Worm (Caenorhabditis elegans): ENCODE data around the gene T09A12.8.

Gene T09A12.8

DNA sequence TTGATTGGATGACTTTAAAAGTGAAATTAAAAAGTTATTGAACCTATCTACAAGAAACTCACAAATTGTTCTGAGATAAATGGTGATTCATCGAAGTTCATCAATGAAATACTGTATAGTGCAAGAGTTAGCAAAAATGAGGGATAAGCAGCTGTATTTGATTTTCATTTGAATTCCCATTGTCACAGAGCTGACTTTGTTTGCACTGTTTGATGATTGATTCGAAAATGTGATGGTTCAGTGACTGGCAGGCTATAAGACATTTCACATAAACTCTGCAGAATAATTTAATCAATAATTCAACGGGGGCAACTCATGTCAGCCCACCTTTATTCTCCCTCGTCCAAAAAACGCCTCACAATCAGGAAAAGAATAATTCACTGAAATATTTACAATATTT lies at the start of gene T09A12.8:
TSS of gene T09A12.8 (minus strand) at position 101 of the 400 bp plus-strand sequence.
- TF ChIP-seq nhr-43 (tag; optimal IDR thresholded peaks at IDR 0.05; ENCODE audit: poor library complexity, severe bottlenecking): no peak
- no peak for TF ChIP-seq ceh-9 (tag; optimal IDR thresholded peaks at IDR 0.05)
- no peak for TF ChIP-seq mml-1 (tag; optimal IDR thresholded peaks at IDR 0.05)
- no peak for TF ChIP-seq nhr-67 (tag; optimal IDR thresholded peaks at IDR 0.05)
- no peak for TF ChIP-seq ztf-4 (tag; optimal IDR thresholded peaks at IDR 0.05)
- no peak for TF ChIP-seq hmg-11 (tag; optimal IDR thresholded peaks at IDR 0.05)
- no peak for TF ChIP-seq ZK546.5 (tag; optimal IDR thresholded peaks at IDR 0.05)
- TF ChIP-seq tbx-2 (tag; optimal IDR thresholded peaks at IDR 0.05): no peak
- TF ChIP-seq egl-5 (tag; optimal IDR thresholded peaks at IDR 0.05): no peak
- no peak for TF ChIP-seq elt-2 (tag; optimal IDR thresholded peaks at IDR 0.05)
- TF ChIP-seq nhr-237 (tag; optimal IDR thresholded peaks at IDR 0.05): no peak
- no peak for TF ChIP-seq ama-1 (optimal IDR thresholded peaks at IDR 0.05)
- TF ChIP-seq ceh-28 (tag; optimal IDR thresholded peaks at IDR 0.05): no peak
- TF ChIP-seq pha-4 (tag; optimal IDR thresholded peaks at IDR 0.05): no peak
- no peak for TF ChIP-seq unc-62 (GFP tag; optimal IDR thresholded peaks at IDR 0.05)
- TF ChIP-seq fkh-10 (GFP tag; optimal IDR thresholded peaks at IDR 0.05): no peak
- no peak for TF ChIP-seq nhr-25 (tag; optimal IDR thresholded peaks at IDR 0.05)
- TF ChIP-seq sea-2 (GFP tag; optimal IDR thresholded peaks at IDR 0.05): no peak

DNA sequence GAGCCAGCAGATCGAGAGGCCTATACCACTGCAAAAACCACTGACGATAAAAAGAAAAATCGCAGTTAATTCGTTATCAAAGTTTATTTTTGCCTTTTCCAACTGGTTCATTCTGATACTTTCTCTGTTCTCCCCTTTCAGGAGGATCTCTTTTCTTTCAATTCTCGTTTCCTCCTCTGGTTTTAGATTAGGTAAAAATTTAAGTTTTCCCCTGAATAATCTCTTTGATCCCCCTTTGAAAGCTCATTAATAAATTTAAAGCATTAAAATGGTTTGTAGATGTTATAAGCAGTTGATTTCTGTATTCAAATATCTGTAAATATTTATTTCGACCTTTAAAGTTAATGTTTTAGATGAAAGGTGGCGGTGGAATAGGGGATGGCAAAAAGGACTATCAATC lies 47.7 kb upstream of the T09A12.8 start, which contains the start of gene K07H8.2:
TSS of gene K07H8.2 (plus strand) at position 301 of the 400 bp plus-strand sequence.
- TF ChIP-seq ztf-11 (tag; optimal IDR thresholded peaks at IDR 0.05): no peak
- no peak for TF ChIP-seq ceh-9 (tag; optimal IDR thresholded peaks at IDR 0.05)
- no peak for TF ChIP-seq nhr-25 (tag; optimal IDR thresholded peaks at IDR 0.05)
- TF ChIP-seq hmg-11 (tag; optimal IDR thresholded peaks at IDR 0.05): no peak
- TF ChIP-seq ceh-82 (tag; optimal IDR thresholded peaks at IDR 0.05): no peak

DNA sequence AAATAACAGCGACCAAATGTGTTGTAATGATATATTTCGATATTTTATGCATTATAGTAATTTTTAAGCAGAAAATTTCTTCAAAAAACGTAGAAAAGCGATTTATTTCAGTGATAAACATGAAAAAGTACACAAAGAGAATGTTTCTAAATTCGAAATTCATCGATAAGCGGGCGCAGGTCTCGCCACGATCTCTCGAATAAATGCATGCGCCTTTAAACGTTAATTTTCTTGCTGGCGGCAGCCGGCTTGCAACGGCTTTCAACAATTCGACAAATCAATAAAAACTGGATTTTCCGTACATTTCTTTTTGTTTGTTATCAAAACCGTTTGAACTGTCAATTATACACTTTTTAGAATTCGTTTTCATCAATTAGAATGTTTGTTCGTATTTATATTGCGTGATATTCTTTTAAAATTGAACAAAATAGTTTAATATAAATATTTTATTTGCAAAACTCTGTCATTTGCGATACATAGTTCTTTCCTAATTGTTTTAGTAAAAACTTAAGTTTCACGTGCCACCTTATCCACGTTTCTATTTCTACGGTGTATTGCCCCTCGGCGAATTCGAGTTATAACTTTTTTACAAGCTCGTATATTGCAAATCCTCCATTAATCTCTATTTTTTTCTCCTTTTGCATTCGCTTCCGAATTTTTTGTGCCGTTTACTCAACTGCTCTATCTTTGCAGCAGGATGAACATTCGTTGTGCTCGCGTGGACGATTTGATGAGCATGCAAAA lies 46.3 kb upstream of the T09A12.8 start, which contains the start of gene daf-31:
TSS of gene daf-31 (plus strand) at position 694 of the 744 bp plus-strand sequence.
- TF ChIP-seq ceh-28 (tag; optimal IDR thresholded peaks at IDR 0.05) (peak; percentile 32), hmg-11 (tag; optimal IDR thresholded peaks at IDR 0.05) (peak; percentile 62), egl-27 (tag; optimal IDR thresholded peaks at IDR 0.05) (no peak), fos-1 (tag; optimal IDR thresholded peaks at IDR 0.05) (no peak), nhr-25 (tag; optimal IDR thresholded peaks at IDR 0.05) (peak; percentile 71), ama-1 (optimal IDR thresholded peaks at IDR 0.05) (no peak), lin-39 (tag; optimal IDR thresholded peaks at IDR 0.05) (peak; percentile 88), elt-1 (tag; optimal IDR thresholded peaks at IDR 0.05) (no peak), fkh-10 (GFP tag; optimal IDR thresholded peaks at IDR 0.05) (no peak), lin-15B (tag; optimal IDR thresholded peaks at IDR 0.05) (peak; percentile 64), elt-2 (tag; optimal IDR thresholded peaks at IDR 0.05) (peak; percentile 40), nhr-23 (tag; optimal IDR thresholded peaks at IDR 0.05) (peak; percentile 47), ceh-82 (tag; optimal IDR thresholded peaks at IDR 0.05) (no peak), pqm-1 (tag; optimal IDR thresholded peaks at IDR 0.05) (peak; percentile 6), snpc-4 (tag; optimal IDR thresholded peaks at IDR 0.05) (peak; percentile 57), egl-5 (tag; optimal IDR thresholded peaks at IDR 0.05) (peak; percentile 77), nfya-1 (tag; optimal IDR thresholded peaks at IDR 0.05; ENCODE audit: insufficient read depth) (peak; percentile 72), fkh-2 (tag; optimal IDR thresholded peaks at IDR 0.05) (no peak), nhr-76 (tag; optimal IDR thresholded peaks at IDR 0.05) (no peak), pha-4 (tag; optimal IDR thresholded peaks at IDR 0.05) (peak; percentile 83)

- no peak for TF ChIP-seq mml-1 (tag; optimal IDR thresholded peaks at IDR 0.05)
- TF ChIP-seq skn-1 (tag; optimal IDR thresholded peaks at IDR 0.05): no peak
- no peak for TF ChIP-seq nhr-237 (tag; optimal IDR thresholded peaks at IDR 0.05)
- TF ChIP-seq aly-2 (tag; optimal IDR thresholded peaks at IDR 0.05): no peak
- no peak for TF ChIP-seq elt-3 (tag; optimal IDR thresholded peaks at IDR 0.05)
- TF ChIP-seq nhr-67 (tag; optimal IDR thresholded peaks at IDR 0.05): no peak
These were observed 45.8 kb upstream of the T09A12.8 start, which contains the start of gene nucl-1 for ce11 chrIV:8289505-8289579. TSS of gene nucl-1 (minus strand) at chrIV:8289530.

DNA sequence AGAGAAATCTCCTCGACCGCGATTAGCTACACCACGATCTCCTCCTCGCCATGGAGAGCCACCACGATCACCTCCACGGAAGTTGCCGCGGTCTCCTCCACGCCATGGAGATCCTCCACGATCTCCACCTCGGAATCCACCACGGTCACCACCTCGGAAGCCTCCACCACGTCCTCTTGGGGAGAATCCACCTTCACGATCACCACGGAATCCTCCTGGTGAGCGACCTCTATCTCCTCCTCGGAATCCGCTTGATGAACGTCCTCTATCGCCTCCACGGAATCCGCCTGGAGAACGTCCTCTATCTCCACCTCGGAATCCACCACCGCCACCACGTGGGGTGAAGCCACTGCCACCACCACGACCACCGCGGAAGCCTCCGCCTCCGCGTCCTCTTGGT lies 45.6 kb upstream of the T09A12.8 start:
- TF ChIP-seq jun-1 (tag; optimal IDR thresholded peaks at IDR 0.05) (no peak), nhr-67 (tag; optimal IDR thresholded peaks at IDR 0.05) (no peak), egl-5 (tag; optimal IDR thresholded peaks at IDR 0.05) (no peak), eor-1 (tag; optimal IDR thresholded peaks at IDR 0.05) (no peak), nhr-25 (tag; optimal IDR thresholded peaks at IDR 0.05) (no peak), nhr-12 (tag; optimal IDR thresholded peaks at IDR 0.05) (no peak), egl-27 (tag; optimal IDR thresholded peaks at IDR 0.05) (no peak), lin-15B (tag; optimal IDR thresholded peaks at IDR 0.05) (no peak)
